Worm (Caenorhabditis elegans) whole organism, L1 larva: Measurements from ENCODE around the gene nlp-79.

Source experiments
- C04F5.9 ChIP-seq: sonication (generic microtip); optimal IDR thresholded peaks from 2 replicates; lab custom pipeline; 2016; ENCODE audit warnings: missing genetic modification characterization, missing compliant biosample characterization
- C16A3.4 ChIP-seq: fragments of 150-350 bp; optimal IDR thresholded peaks from 2 replicates; lab custom pipeline; 2014; ENCODE audit warnings: missing biosample characterization, missing genetic modification characterization
- C34B4.2 ChIP-seq: sonication (generic microtip); optimal IDR thresholded peaks from 2 replicates; lab custom pipeline; 2017; ENCODE audit warnings: mild to moderate bottlenecking, missing genetic modification characterization, missing compliant biosample characterization
- Y116A8C.19 ChIP-seq: sonication (generic microtip); optimal IDR thresholded peaks from 2 replicates; lab custom pipeline; 2016; ENCODE audit warnings: missing compliant biosample characterization, missing genetic modification characterization, borderline replicate concordance
- aly-2 ChIP-seq: fragments of 150-350 bp; optimal IDR thresholded peaks from 2 replicates; lab custom pipeline; 2014; ENCODE audit warnings: missing biosample characterization, missing genetic modification characterization
- ama-1 ChIP-seq: fragments of 150-350 bp; optimal IDR thresholded peaks from 2 replicates; lab custom pipeline; 2014
- ceh-63 ChIP-seq: fragments of 200-800 bp; sonication (Bioruptor generic); optimal IDR thresholded peaks from 2 replicates; lab custom pipeline; 2018; ENCODE audit warnings: mild to moderate bottlenecking, missing genetic modification characterization, missing compliant biosample characterization
- ceh-8 ChIP-seq: fragments of 200-800 bp; sonication (Bioruptor generic); optimal IDR thresholded peaks from 2 replicates; lab custom pipeline; 2018; ENCODE audit warnings: mild to moderate bottlenecking, missing genetic modification characterization, moderate library complexity, missing compliant biosample characterization
- dpl-1 ChIP-seq, 3 experiments: fragments of 150-350 bp in 2 of 3; sonication (generic microtip) in 1 of 3; optimal IDR thresholded peaks; 2 replicates each; lab custom pipeline; 2014 to 2017; ENCODE audit warnings: missing biosample characterization in 3 of 3, missing genetic modification characterization in 3 of 3, missing genetic modification reagents in 3 of 3
- efl-1 ChIP-seq, 4 experiments: fragments of 150-350 bp; optimal IDR thresholded peaks in 3 of 4; peaks in 1 of 4; 1 replicate in 1 of 4; 2 replicates in 3 of 4; lab custom pipeline; 2014; ENCODE audit warnings: missing biosample characterization in 2 of 4, missing genetic modification characterization in 2 of 4, missing genetic modification reagents in 2 of 4
- egl-13 ChIP-seq: sonication (generic microtip); optimal IDR thresholded peaks from 2 replicates; lab custom pipeline; 2016; ENCODE audit warnings: missing genotype, missing genetic modification reagents, missing genetic modification characterization, missing compliant biosample characterization
- fos-1 ChIP-seq: fragments of 150-350 bp; optimal IDR thresholded peaks from 2 replicates; lab custom pipeline; 2014; ENCODE audit warnings: missing biosample characterization, missing genetic modification characterization
- grh-1 ChIP-seq: fragments of 200-800 bp; sonication (Bioruptor generic); IDR thresholded peaks from 2 replicates; pipeline ENCODE4 v1.3.6; 2022; ENCODE audit warnings: missing genetic modification reagents, missing genetic modification characterization, missing compliant biosample characterization
- hlh-17 ChIP-seq: fragments of 200-800 bp; sonication (Bioruptor generic); optimal IDR thresholded peaks from 2 replicates; lab custom pipeline; 2018; ENCODE audit warnings: missing genetic modification characterization, mild to moderate bottlenecking, missing compliant biosample characterization, moderate library complexity, borderline replicate concordance
- hlh-4 ChIP-seq: sonication (generic microtip); optimal IDR thresholded peaks from 2 replicates; lab custom pipeline; 2016; ENCODE audit warnings: mild to moderate bottlenecking, missing genetic modification characterization, missing compliant biosample characterization
- hpl-2 ChIP-seq: fragments of 150-350 bp; optimal IDR thresholded peaks from 2 replicates; lab custom pipeline; 2014; ENCODE audit warnings: missing biosample characterization, missing genetic modification reagents, missing genetic modification characterization
- irx-1 ChIP-seq: sonication (generic microtip); optimal IDR thresholded peaks from 2 replicates; lab custom pipeline; 2016; ENCODE audit warnings: missing genetic modification characterization, missing compliant biosample characterization
- lin-39 ChIP-seq: fragments of 150-350 bp; optimal IDR thresholded peaks from 2 replicates; lab custom pipeline; 2014; ENCODE audit warnings: missing biosample characterization, missing genetic modification reagents, missing genetic modification characterization
- mab-9 ChIP-seq: fragments of 200-800 bp; sonication (Bioruptor generic); IDR thresholded peaks from 2 replicates; pipeline ENCODE4 v1.3.6; 2022; ENCODE audit warnings: missing genetic modification reagents, missing genetic modification characterization, missing compliant biosample characterization
- mef-2 ChIP-seq: fragments of 150-350 bp; optimal IDR thresholded peaks from 2 replicates; lab custom pipeline; 2014; ENCODE audit warnings: missing biosample characterization, missing genetic modification characterization
- nhr-20 ChIP-seq: sonication (generic microtip); optimal IDR thresholded peaks from 2 replicates; lab custom pipeline; 2016; ENCODE audit warnings: mild to moderate bottlenecking, missing genetic modification characterization, missing compliant biosample characterization
- nhr-76 ChIP-seq: sonication (generic microtip); optimal IDR thresholded peaks from 2 replicates; lab custom pipeline; 2017; ENCODE audit warnings: missing biosample characterization, missing genetic modification characterization
- nhr-85 ChIP-seq: sonication (generic microtip); peaks from one replicate; lab custom pipeline; 2016; ENCODE audit warnings: missing genetic modification characterization, inconsistent platforms, missing compliant biosample characterization
- pax-3 ChIP-seq: fragments of 200-800 bp; sonication (Bioruptor generic); optimal IDR thresholded peaks from 2 replicates; lab custom pipeline; 2018; ENCODE audit warnings: mild to moderate bottlenecking, missing genetic modification characterization, moderate library complexity, missing compliant biosample characterization
- skn-1 ChIP-seq: fragments of 150-350 bp; optimal IDR thresholded peaks from 2 replicates; lab custom pipeline; 2014; ENCODE audit warnings: missing biosample characterization, missing genetic modification characterization
- sup-37 ChIP-seq: fragments of 200-800 bp; sonication (Bioruptor generic); optimal IDR thresholded peaks from 2 replicates; lab custom pipeline; 2018; ENCODE audit warnings: mild to moderate bottlenecking, missing genetic modification characterization, missing compliant biosample characterization
- tbx-2 ChIP-seq: sonication (generic microtip); optimal IDR thresholded peaks from 2 replicates; lab custom pipeline; 2016; ENCODE audit warnings: missing genetic modification characterization, missing compliant biosample characterization
- unc-130 ChIP-seq: fragments of 150-350 bp; optimal IDR thresholded peaks from 2 replicates; lab custom pipeline; 2017; ENCODE audit warnings: missing biosample characterization, missing genetic modification characterization, inconsistent platforms
- unc-62 ChIP-seq: fragments of 150-350 bp; optimal IDR thresholded peaks from 2 replicates; lab custom pipeline; 2014; ENCODE audit warnings: missing biosample characterization, missing genetic modification reagents, missing genetic modification characterization
- xbp-1 ChIP-seq: sonication (generic microtip); optimal IDR thresholded peaks from 2 replicates; lab custom pipeline; 2016; ENCODE audit warnings: missing genetic modification characterization, missing compliant biosample characterization
- zip-4 ChIP-seq: fragments of 200-800 bp; sonication (Bioruptor generic); optimal IDR thresholded peaks from 2 replicates; lab custom pipeline; 2018; ENCODE audit warnings: mild to moderate bottlenecking, missing genetic modification characterization, moderate library complexity, missing compliant biosample characterization
- ztf-11 ChIP-seq, 2 experiments: sonication (generic microtip); optimal IDR thresholded peaks; 2 replicates each; lab custom pipeline; 2016 to 2017; ENCODE audit warnings: missing genetic modification characterization in 2 of 2, missing biosample characterization in 1 of 2, missing compliant biosample characterization in 1 of 2
- ztf-4 ChIP-seq: fragments of 150-350 bp; optimal IDR thresholded peaks from 2 replicates; lab custom pipeline; 2014; ENCODE audit warnings: missing biosample characterization, missing genetic modification characterization

nlp-79 gene

DNA sequence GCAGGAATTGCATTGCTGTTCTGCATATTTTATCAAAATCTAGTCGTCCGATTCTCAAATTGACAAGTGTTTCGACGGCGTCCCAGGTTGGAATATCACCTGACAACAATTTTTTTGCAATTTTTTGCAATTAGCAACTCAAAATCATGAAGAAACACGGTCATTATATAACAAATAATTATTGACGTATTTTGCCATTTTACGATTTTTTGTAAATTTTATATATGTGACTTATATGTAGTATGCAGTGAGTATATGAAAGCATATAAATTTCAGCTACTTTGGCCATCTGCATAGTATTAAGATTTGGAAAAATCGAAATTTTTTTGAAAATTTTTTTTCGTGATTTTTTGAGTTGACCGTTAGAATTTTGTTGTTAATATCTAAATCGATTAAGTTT lies 31.3 kb downstream of the nlp-79 start, which contains the start of gene F58D2.3:
F58D2.3 (minus strand) TSS at position 101 of the 400 bp plus-strand sequence.
- no peak for TF ChIP-seq pax-3 (tag; lab: Kevin White, UChicago)
- 0 out of 2 replicates have a peak, but pooled peaks have one; percentile 16 for TF ChIP-seq mab-9 (GFP tag; lab: Robert Waterston, UW)

DNA sequence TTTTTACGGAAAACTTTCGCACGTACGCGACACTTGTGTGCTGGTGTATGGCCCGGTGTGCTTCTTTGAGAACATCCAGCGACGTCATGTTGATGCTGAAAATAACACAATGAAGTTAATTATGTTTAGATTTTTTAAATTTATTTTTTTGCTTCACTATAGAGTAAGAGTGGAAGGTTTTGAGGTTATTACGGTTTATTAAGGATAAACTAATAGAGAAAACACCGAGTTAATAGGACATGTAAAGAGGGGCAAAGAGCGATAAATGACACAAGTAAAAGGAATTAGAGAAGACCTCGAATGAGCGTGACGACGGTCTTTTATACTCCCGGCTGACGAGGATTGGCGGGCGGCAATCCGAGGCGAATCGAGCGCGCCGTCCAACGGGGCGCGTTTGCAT lies 39.6 kb downstream of the nlp-79 start, which contains the start of gene F58D2.4:
F58D2.4 (minus strand) TSS at position 101 of the 400 bp plus-strand sequence.
- TF ChIP-seq mab-9 (GFP tag; lab: Robert Waterston, UW) (no peak), mef-2 (tag; lab: Kevin White, UChicago) (no peak), grh-1 (GFP tag; lab: Robert Waterston, UW) (no peak), egl-13 (no peak), hpl-2 (GFP tag; lab: Kevin White, UChicago) (no peak), C34B4.2 (no peak), Y116A8C.19 (tag; lab: Kevin White, UChicago) (no peak), hlh-17 (GFP tag; lab: Kevin White, UChicago) (no peak), lin-39 (tag; lab: Kevin White, UChicago) (no peak), irx-1 (tag; lab: Kevin White, UChicago) (no peak), zip-4 (GFP tag; lab: Kevin White, UChicago) (no peak)

DNA sequence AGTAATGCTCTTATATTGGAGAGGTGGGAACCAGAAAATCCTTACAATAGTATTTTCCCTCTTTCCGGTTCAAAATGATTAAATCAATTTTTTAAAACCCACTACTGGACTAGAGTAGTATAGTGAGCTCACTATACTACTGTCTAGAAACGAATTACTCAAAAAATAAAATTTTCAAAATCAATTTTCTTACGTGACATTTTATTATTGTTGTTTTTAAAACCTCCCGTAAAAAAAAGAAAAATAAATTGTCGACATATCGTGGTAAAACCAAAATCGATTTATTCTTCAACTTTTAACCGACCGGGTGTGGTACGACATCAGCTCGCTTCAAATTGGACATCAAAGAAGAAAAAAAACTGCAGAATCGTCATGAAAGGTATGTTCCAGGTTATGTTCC lies 40.1 kb downstream of the nlp-79 start, which contains the start of gene F58D2.2:
F58D2.2 (plus strand) TSS at position 301 of the 400 bp plus-strand sequence.
- TF ChIP-seq mab-9 (GFP tag; lab: Robert Waterston, UW) (no peak), skn-1 (tag; lab: Kevin White, UChicago) (no peak), pax-3 (tag; lab: Kevin White, UChicago) (no peak), hpl-2 (GFP tag; lab: Kevin White, UChicago) (no peak), C16A3.4 (no peak), sup-37 (no peak), tbx-2 (no peak), xbp-1 (no peak), C34B4.2 (no peak), ama-1 (lab: Kevin White, UChicago) (no peak), nhr-76 (tag; lab: Kevin White, UChicago) (no peak), ceh-63 (GFP tag; lab: Kevin White, UChicago) (no peak), efl-1 (optimal IDR thresholded peaks at IDR 0.05; lab: Kevin White, UChicago) (no peak), efl-1 (GFP tag; optimal IDR thresholded peaks at IDR 0.05 in 1 of 2; lab: Kevin White, UChicago) (no peak), nhr-85 (tag; lab: Kevin White, UChicago) (no peak), dpl-1 (GFP tag; optimal IDR thresholded peaks at IDR 0.05; lab: Kevin White, UChicago) (no peak), unc-130 (tag; lab: Kevin White, UChicago) (no peak), ceh-8 (GFP tag; lab: Kevin White, UChicago) (no peak), ztf-4 (tag; lab: Kevin White, UChicago) (no peak), aly-2 (no peak)

DNA sequence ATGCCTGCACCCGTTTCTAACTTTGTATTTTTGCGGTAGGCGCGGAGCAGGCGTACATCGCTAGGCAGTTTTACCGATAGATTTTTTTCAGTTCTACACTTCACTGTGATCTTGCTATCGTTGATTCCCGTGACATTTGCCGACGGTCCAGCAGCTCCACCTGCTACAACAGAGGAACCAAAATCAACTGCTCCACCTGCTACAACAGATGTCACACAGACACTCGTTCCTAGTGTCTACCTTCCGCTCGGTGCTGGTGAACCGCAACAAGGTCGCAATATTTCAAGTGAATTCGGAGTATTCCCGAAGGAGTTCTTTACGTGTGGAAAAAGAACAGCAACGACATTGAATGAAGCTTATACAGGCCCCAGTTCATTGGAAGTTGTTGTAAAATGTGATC lies 40.7 kb downstream of the nlp-79 start:
- TF ChIP-seq efl-1 (optimal IDR thresholded peaks at IDR 0.05; lab: Kevin White, UChicago) (no peak), efl-1 (GFP tag; optimal IDR thresholded peaks at IDR 0.05 in 1 of 2; lab: Kevin White, UChicago) (peak in 1 of 2 experiments; percentile 65), C04F5.9 (no peak)

DNA sequence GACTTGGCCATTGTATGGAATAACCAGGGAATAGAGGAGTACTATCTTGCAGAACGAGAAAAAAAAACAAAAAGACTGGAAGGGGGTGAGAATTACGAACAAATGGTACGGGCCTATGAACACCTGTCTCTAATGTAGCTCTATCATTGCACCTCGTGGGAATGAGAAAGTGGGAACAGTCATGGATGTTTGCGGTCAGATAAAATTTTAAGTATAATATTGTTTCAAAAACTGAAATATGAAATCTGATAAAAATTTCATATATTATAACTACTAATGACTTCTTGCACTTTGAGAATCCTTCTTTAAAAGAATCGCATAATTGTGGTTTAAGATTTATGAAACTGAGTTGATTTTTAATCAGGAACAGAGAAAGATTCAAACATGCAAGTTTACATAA lies 43.9 kb downstream of the nlp-79 start, which contains the start of gene F58D2.5:
F58D2.5 (minus strand) TSS at position 101 of the 400 bp plus-strand sequence.
- TF ChIP-seq lin-39 (tag; lab: Kevin White, UChicago) (no peak), dpl-1 (GFP tag; optimal IDR thresholded peaks at IDR 0.05; lab: Kevin White, UChicago) (no peak), nhr-20 (tag; lab: Kevin White, UChicago) (no peak), unc-62 (GFP tag; lab: Kevin White, UChicago) (no peak), fos-1 (tag; lab: Kevin White, UChicago) (no peak), C16A3.4 (no peak), tbx-2 (no peak), hlh-4 (tag; lab: Kevin White, UChicago) (no peak), Y116A8C.19 (tag; lab: Kevin White, UChicago) (no peak), zip-4 (GFP tag; lab: Kevin White, UChicago) (no peak), ztf-11 (tag; optimal IDR thresholded peaks at IDR 0.05; lab: Kevin White, UChicago) (no peak)
